Fruit fly (Drosophila melanogaster) whole organism, wandering third instar larva: ENCODE results near the gene CG15725.
A peak's percentile ranks its signal among the peaks of the same experiment; 100 is the strongest.

Source experiments
- CG32264 ChIP-seq: fragments of 200-800 bp; sonication (Bioruptor generic); optimal IDR thresholded peaks from 2 replicates; lab custom pipeline; 2016; ENCODE audit warnings: missing biosample characterization, missing genetic modification characterization
- CrebA ChIP-seq: fragments of 200-800 bp; sonication (Bioruptor generic); optimal IDR thresholded peaks from 2 replicates; lab custom pipeline; 2016; ENCODE audit warnings: missing biosample characterization, mild to moderate bottlenecking, missing genetic modification characterization, borderline replicate concordance
- Dfd ChIP-seq: fragments of >200 bp; optimal IDR thresholded peaks from 2 replicates; lab custom pipeline; 2017; ENCODE audit warnings: missing biosample characterization, missing genetic modification characterization
- GATAd ChIP-seq: sonication (Bioruptor generic); optimal IDR thresholded peaks from 2 replicates; lab custom pipeline; 2016; ENCODE audit warnings: missing biosample characterization, missing genetic modification characterization
- HLH106 ChIP-seq: fragments of 200-800 bp; optimal IDR thresholded peaks from 3 replicates; lab custom pipeline; 2019; ENCODE audit warnings: missing biosample characterization, mild to moderate bottlenecking, missing genetic modification characterization, moderate library complexity
- Hnf4 ChIP-seq: fragments of 200-800 bp; sonication (Bioruptor generic); optimal IDR thresholded peaks from 2 replicates; lab custom pipeline; 2016; ENCODE audit warnings: missing biosample characterization, mild to moderate bottlenecking, missing genetic modification characterization
- Hr78 ChIP-seq: fragments of >200 bp; optimal IDR thresholded peaks from 2 replicates; lab custom pipeline; 2017; ENCODE audit warnings: missing biosample characterization, missing genetic modification characterization
- Jra ChIP-seq: sonication (Bioruptor generic); optimal IDR thresholded peaks from 2 replicates; lab custom pipeline; 2016; ENCODE audit warnings: missing biosample characterization, missing genetic modification characterization
- Mio ChIP-seq: sonication (Bioruptor generic); optimal IDR thresholded peaks from 2 replicates; lab custom pipeline; 2016; ENCODE audit warnings: missing biosample characterization, missing genetic modification characterization
- N ChIP-seq: fragments of >200 bp; optimal IDR thresholded peaks from 2 replicates; lab custom pipeline; 2018; ENCODE audit warnings: missing biosample characterization, missing external identifiers, missing genetic modification characterization
- OdsH ChIP-seq: fragments of 200-800 bp; sonication (Bioruptor generic); optimal IDR thresholded peaks from 2 replicates; lab custom pipeline; 2016; ENCODE audit warnings: missing biosample characterization, mild to moderate bottlenecking, missing genetic modification characterization
- Rel ChIP-seq, 2 experiments: fragments of 200-800 bp; sonication (Bioruptor generic) in 1 of 2; optimal IDR thresholded peaks; 2 replicates in 1 of 2; 3 replicates in 1 of 2; lab custom pipeline; 2016 to 2019; ENCODE audit warnings: mild to moderate bottlenecking in 2 of 2, missing biosample characterization in 2 of 2, missing genetic modification characterization in 2 of 2, moderate library complexity in 1 of 2
- Sp1 ChIP-seq: fragments of 200-800 bp; sonication (Bioruptor generic); optimal IDR thresholded peaks from 3 replicates; lab custom pipeline; 2019; ENCODE audit warnings: missing biosample characterization, mild to moderate bottlenecking, missing genetic modification characterization, moderate library complexity
- Vsx2 ChIP-seq: fragments of 200-300, 225-300 bp; sonication (Bioruptor generic); optimal IDR thresholded peaks from 2 replicates; lab custom pipeline; 2018; ENCODE audit warnings: missing biosample characterization, missing genetic modification characterization; ENCODE audit not compliant: partially characterized antibody
- br ChIP-seq: fragments of 200-800 bp; sonication (Bioruptor generic); optimal IDR thresholded peaks from 2 replicates; lab custom pipeline; 2016; ENCODE audit warnings: missing biosample characterization, missing genetic modification characterization
- brk ChIP-seq: fragments of 200-800 bp; sonication (Bioruptor generic); optimal IDR thresholded peaks from 2 replicates; lab custom pipeline; 2016; ENCODE audit warnings: missing biosample characterization, mild to moderate bottlenecking, missing genetic modification characterization
- dl ChIP-seq, 2 experiments: fragments of 175-275, 200-275 bp in 1 of 2; fragments of 200-275 bp in 1 of 2; sonication (Bioruptor generic); optimal IDR thresholded peaks; lab custom pipeline; 2018; ENCODE audit warnings: mild to moderate bottlenecking in 2 of 2, missing biosample characterization in 2 of 2, missing genetic modification characterization in 2 of 2, moderate library complexity in 2 of 2; ENCODE audit not compliant: partially characterized antibody in 2 of 2, insufficient read depth in 1 of 2
- dmrt93B ChIP-seq: fragments of 200-800 bp; sonication (Bioruptor generic); optimal IDR thresholded peaks from 2 replicates; lab custom pipeline; 2018; ENCODE audit warnings: missing biosample characterization, mild to moderate bottlenecking, missing genetic modification characterization
- dsf ChIP-seq: sonication (Bioruptor generic); optimal IDR thresholded peaks from 2 replicates; lab custom pipeline; 2016; ENCODE audit warnings: missing biosample characterization, missing genetic modification characterization, borderline replicate concordance
- ey ChIP-seq: fragments of 200-800 bp; sonication (Bioruptor generic); optimal IDR thresholded peaks from 2 replicates; lab custom pipeline; 2016; ENCODE audit warnings: missing biosample characterization, missing genetic modification characterization
- foxo ChIP-seq, 2 experiments: fragments of 200-800 bp; sonication (Bioruptor generic); optimal IDR thresholded peaks; 2 replicates in 1 of 2; 3 replicates in 1 of 2; lab custom pipeline; 2016 to 2017; ENCODE audit warnings: missing biosample characterization in 2 of 2, missing genetic modification characterization in 2 of 2
- h ChIP-seq: fragments of 200-800 bp; sonication (Bioruptor generic); optimal IDR thresholded peaks from 3 replicates; lab custom pipeline; 2016; ENCODE audit warnings: missing biosample characterization, mild to moderate bottlenecking, missing genetic modification characterization
- jim ChIP-seq: fragments of 175-275, 200-325 bp; sonication (Bioruptor generic); optimal IDR thresholded peaks from 2 replicates; lab custom pipeline; 2016; ENCODE audit warnings: missing biosample characterization, mild to moderate bottlenecking, missing genetic modification characterization
- lola ChIP-seq: fragments of >200 bp; optimal IDR thresholded peaks from 2 replicates; lab custom pipeline; 2017; ENCODE audit warnings: missing biosample characterization, missing genetic modification characterization
- pan ChIP-seq: fragments of >200 bp; optimal IDR thresholded peaks from 2 replicates; lab custom pipeline; 2017
- psq ChIP-seq: fragments of 200-800 bp; sonication (Bioruptor generic); optimal IDR thresholded peaks from 3 replicates; lab custom pipeline; 2017; ENCODE audit warnings: missing biosample characterization, mild to moderate bottlenecking, missing genetic modification characterization, moderate library complexity
- rgr ChIP-seq: fragments of 200-800 bp; sonication (Bioruptor generic); optimal IDR thresholded peaks from 3 replicates; lab custom pipeline; 2016; ENCODE audit warnings: missing biosample characterization, mild to moderate bottlenecking, missing genetic modification characterization
- sage ChIP-seq: fragments of 200-800 bp; sonication (Bioruptor generic); optimal IDR thresholded peaks from 2 replicates; lab custom pipeline; 2016; ENCODE audit warnings: missing biosample characterization, mild to moderate bottlenecking, missing genetic modification characterization
- sv ChIP-seq: fragments of 200-800 bp; sonication (Bioruptor generic); optimal IDR thresholded peaks from 3 replicates; lab custom pipeline; 2016; ENCODE audit warnings: missing biosample characterization, missing genetic modification characterization
- tai ChIP-seq: sonication (Bioruptor generic); optimal IDR thresholded peaks from 2 replicates; lab custom pipeline; 2016; ENCODE audit warnings: missing biosample characterization, missing genetic modification characterization
- woc ChIP-seq: sonication (Bioruptor generic); optimal IDR thresholded peaks from 2 replicates; lab custom pipeline; 2016; ENCODE audit warnings: missing biosample characterization, mild to moderate bottlenecking, missing genetic modification characterization

The CG15725 gene

DNA sequence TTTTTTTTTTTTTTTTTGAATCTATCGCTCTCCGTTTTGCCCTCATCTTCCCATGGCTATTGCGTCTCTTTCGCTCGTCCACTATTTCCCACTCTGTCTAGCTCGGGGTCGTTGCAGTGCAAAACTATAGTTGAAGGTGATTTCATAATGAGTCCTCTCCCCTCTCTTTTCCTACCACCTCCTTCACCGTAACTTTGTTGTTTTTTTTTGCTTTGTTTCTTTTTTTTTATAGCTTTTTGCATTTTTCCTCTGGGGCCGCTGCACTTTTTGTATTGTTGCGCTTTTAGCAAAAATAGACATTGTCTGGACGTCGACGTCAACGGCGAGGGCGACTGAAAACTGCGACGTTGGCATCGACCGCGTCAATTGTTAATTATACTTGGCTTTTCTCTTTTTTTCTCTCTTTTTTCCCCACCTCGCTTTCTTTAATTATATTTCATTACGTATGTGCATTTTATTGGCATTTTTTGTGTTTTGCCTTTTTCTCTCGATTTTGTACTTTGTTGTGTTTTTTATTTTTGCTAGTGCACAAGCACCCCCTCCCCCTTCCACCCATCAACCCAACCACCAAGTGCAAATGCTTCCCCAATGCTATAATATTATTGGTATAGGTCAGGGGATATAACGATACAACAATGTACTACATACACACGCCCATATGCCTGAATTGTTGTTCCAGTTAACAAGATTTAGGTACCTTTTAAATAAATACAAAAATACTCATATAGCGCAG is 19.7 kb downstream of the CG15725 start:
- TF ChIP-seq OdsH (GFP tag; lab: Kevin White, UChicago): no peak
- no peak for TF ChIP-seq Rel (GFP tag; optimal IDR thresholded peaks at IDR 0.05; lab: Kevin White, UChicago)
- TF ChIP-seq Rel (tag; optimal IDR thresholded peaks at IDR 0.05; lab: Kevin White, UChicago): peak; percentile 7

DNA sequence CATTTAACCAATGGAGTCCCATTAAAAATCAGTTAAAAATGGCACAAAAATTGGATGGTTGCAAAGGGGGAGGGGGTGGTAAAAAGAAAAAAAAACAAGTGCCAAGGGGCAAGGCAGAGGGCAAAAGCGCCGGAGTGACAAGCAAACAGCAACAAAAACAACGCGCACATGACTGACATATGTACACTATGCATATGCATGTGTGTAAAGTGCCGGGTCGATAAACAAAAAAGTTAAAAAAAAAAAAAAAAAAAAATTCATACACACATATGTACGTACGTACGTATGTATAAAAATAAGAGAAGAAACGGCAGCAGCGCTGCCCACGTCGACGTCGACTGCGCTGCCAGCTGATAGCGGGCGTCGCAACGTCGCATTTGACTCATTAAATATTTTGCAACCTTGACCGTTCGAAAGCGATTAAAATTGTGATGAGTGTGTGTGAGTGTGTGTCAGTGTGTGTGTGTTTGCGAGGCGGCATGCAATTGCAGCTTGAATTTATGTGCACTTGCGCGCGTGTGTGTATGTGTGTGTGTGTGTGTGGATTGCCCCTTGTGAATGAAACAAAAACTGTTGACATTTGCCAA is 22.1 kb downstream of the CG15725 start:
- peak; percentile 19 for TF ChIP-seq OdsH (GFP tag; lab: Kevin White, UChicago)
- no peak for TF ChIP-seq GATAd (GFP tag; lab: Kevin White, UChicago)
- TF ChIP-seq pan (lab: Kevin White, UChicago): no peak
- TF ChIP-seq psq (GFP tag; lab: Kevin White, UChicago): peak; percentile 1
- TF ChIP-seq lola (GFP tag; lab: Kevin White, UChicago): no peak
- no peak for TF ChIP-seq dl (GFP tag; optimal IDR thresholded peaks at IDR 0.05; lab: Kevin White, UChicago; ENCODE audit: insufficient read depth in 1 of 2, partially characterized antibody in 2 of 2)
- no peak for TF ChIP-seq Rel (GFP tag; optimal IDR thresholded peaks at IDR 0.05; lab: Kevin White, UChicago)
- TF ChIP-seq Rel (tag; optimal IDR thresholded peaks at IDR 0.05; lab: Kevin White, UChicago): peak; percentile 56
- peak; percentile 35 for TF ChIP-seq h (GFP tag; lab: Kevin White, UChicago)
- peak; percentile 70 for TF ChIP-seq CrebA (GFP tag; lab: Kevin White, UChicago)
- TF ChIP-seq Hnf4 (GFP tag; lab: Kevin White, UChicago): no peak
- TF ChIP-seq Dfd (GFP tag; lab: Kevin White, UChicago): peak; percentile 31

DNA sequence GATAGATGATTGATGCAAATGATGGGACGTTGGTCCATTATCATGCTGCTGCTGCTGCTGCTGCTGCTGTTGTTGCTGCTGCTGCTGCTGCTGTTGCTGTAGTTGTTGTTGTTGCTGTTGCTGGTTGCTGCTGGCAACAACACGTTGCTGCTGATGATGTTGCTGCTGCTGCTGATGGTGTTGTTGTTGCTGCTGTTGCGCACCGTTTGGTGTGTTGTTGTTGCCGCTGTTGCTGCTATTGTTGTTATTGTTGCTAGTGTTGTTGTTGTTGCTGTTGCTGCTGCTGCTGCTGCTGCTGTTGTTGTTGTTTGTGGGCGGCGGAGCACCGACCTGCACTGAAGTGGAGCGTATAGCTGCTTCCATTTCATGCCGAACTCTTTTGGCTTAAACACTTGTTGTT is 25.4 kb downstream of the CG15725 start:
- no peak for TF ChIP-seq dsf
- TF ChIP-seq Dfd (GFP tag; lab: Kevin White, UChicago): peak; percentile 95

DNA sequence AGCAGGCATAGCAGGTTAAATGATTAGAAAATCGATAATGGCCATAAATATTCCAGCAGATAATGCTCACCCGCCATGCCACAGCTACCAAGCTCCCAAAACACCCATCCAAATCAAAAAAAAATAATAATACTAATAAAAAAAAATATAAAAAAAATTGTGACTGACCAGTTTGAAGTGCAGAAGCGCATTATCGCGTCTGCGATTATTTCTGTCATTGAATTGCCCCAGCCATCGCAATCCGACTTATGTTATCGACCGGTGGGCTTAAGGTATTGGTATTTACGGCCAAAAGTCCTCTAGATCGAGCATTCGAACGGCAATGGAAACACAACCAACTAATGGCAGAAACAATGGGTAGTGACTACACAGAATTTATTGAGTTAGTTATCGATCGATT is 26.8 kb downstream of the CG15725 start:
- TF ChIP-seq Rel (GFP tag; optimal IDR thresholded peaks at IDR 0.05; lab: Kevin White, UChicago) (peak; percentile 9), Rel (tag; optimal IDR thresholded peaks at IDR 0.05; lab: Kevin White, UChicago) (no peak), psq (GFP tag; lab: Kevin White, UChicago) (peak; percentile 21), N (GFP tag; lab: Kevin White, UChicago) (no peak), sv (GFP tag; lab: Kevin White, UChicago) (no peak), CrebA (GFP tag; lab: Kevin White, UChicago) (peak; percentile 66), lola (GFP tag; lab: Kevin White, UChicago) (no peak)
- TF ChIP-seq, all 38 proteins: peak for 3

DNA sequence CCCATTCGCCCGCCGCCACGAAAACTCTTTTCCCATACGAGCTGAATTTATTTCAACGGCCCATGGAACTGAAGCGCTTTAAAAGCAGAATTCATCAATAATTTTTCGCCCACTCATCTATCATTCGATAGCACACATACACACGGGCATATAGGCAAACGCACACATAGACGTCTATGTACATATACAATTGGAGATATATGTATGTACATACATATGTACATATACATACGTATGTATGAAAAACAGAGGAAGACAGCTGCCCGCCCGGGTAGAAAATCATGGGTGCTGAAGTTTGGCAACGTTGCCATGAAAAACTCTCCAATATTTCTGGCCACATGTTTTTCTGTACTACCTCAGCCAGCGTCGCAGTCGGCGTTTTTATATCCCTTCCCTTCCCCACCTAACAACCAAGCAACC is 28.1 kb downstream of the CG15725 start:
- TF ChIP-seq tai (GFP tag; lab: Kevin White, UChicago) (no peak), Hnf4 (GFP tag; lab: Kevin White, UChicago) (no peak), psq (GFP tag; lab: Kevin White, UChicago) (no peak), dmrt93B (no peak), Vsx2 (no peak), Rel (GFP tag; optimal IDR thresholded peaks at IDR 0.05; lab: Kevin White, UChicago) (no peak), Rel (tag; optimal IDR thresholded peaks at IDR 0.05; lab: Kevin White, UChicago) (no peak), Sp1 (GFP tag; lab: Kevin White, UChicago) (no peak), br (no peak)

DNA sequence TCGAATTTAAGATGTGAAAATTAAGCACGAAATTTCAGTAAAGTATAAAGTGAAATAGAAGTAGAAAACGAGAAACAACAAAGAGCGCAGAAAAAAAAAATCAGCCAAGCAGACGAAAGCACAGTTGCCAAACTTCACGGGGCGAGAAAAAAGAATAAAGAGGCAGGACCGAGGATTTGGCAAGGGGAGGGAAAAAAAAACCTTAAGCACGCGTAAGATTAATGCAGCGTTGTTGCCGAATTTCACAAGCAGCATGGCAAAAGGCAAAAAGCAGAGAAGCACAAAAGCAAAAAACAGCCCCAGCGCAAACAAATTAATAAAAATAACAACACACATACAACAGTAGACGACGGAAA is 28.7 kb downstream of the CG15725 start:
- TF ChIP-seq jim: peak; percentile 94
- peak; percentile 12 for TF ChIP-seq br
- peak; percentile 23 for TF ChIP-seq h (GFP tag; lab: Kevin White, UChicago)
- TF ChIP-seq OdsH (GFP tag; lab: Kevin White, UChicago): no peak
- TF ChIP-seq CrebA (GFP tag; lab: Kevin White, UChicago): peak; percentile 32

DNA sequence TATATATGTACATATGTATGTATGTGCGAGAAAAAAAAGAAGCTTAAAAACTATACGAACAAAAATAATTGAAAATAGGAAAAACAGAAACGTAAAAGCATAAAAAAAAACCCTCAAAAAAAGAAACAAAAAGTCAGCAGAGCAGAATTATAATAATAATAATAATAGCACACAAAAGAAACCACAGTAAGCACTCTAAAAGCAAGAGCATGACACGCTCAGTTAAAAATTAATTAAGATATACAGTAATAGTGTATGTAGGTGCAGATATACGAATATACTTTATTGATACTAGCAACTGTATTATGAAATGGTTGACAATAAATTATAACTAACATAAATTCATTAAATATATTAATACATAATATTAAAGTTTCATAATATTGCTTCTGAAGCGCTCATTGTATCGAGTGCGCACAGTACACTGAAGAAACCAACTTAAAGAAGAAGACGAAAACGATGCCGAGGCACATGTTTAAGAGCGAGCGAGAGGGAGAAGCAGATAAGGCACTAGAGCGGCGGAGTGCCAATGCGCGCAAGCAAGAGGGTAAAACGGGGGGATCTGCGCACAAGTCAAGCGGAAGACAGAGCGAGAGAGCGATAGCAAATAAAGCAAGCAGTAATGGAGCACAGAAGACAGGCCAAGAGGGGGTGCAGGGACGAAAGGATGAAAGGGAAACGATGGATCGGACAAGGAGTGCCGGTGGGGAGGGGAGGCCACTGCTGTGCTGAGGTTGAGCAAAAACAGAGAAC is 29.2 kb downstream of the CG15725 start:
- TF ChIP-seq sv (GFP tag; lab: Kevin White, UChicago): no peak
- TF ChIP-seq sage (GFP tag; lab: Kevin White, UChicago): peak; percentile 9
- no peak for TF ChIP-seq brk (GFP tag; lab: Kevin White, UChicago)
- peak; percentile 95 for TF ChIP-seq HLH106 (tag; lab: Kevin White, UChicago)
- peak; percentile 82 for TF ChIP-seq dmrt93B
- TF ChIP-seq Hnf4 (GFP tag; lab: Kevin White, UChicago): peak; percentile 31
- no peak for TF ChIP-seq pan (lab: Kevin White, UChicago)
- TF ChIP-seq ey (GFP tag; lab: Kevin White, UChicago): no peak
- TF ChIP-seq Dfd (GFP tag; lab: Kevin White, UChicago): no peak
- no peak for TF ChIP-seq dsf
- peak; percentile 84 for TF ChIP-seq rgr (GFP tag; lab: Kevin White, UChicago)
- TF ChIP-seq Mio: no peak
- peak; percentile 20 to 86 for TF ChIP-seq foxo (GFP tag; optimal IDR thresholded peaks at IDR 0.05; lab: Kevin White, UChicago)
- peak; percentile 80 for TF ChIP-seq OdsH (GFP tag; lab: Kevin White, UChicago)
- no peak for TF ChIP-seq Hr78 (GFP tag; lab: Kevin White, UChicago)
- TF ChIP-seq jim: peak; percentile 99
- no peak for TF ChIP-seq Jra (GFP tag; lab: Kevin White, UChicago)
- no peak for TF ChIP-seq woc
- TF ChIP-seq psq (GFP tag; lab: Kevin White, UChicago): peak; percentile 99
- TF ChIP-seq CG32264 (GFP tag; lab: Kevin White, UChicago): no peak
